Fruit fly (Drosophila melanogaster): ENCODE results near the gene CG14230.

The CG14230 gene

DNA sequence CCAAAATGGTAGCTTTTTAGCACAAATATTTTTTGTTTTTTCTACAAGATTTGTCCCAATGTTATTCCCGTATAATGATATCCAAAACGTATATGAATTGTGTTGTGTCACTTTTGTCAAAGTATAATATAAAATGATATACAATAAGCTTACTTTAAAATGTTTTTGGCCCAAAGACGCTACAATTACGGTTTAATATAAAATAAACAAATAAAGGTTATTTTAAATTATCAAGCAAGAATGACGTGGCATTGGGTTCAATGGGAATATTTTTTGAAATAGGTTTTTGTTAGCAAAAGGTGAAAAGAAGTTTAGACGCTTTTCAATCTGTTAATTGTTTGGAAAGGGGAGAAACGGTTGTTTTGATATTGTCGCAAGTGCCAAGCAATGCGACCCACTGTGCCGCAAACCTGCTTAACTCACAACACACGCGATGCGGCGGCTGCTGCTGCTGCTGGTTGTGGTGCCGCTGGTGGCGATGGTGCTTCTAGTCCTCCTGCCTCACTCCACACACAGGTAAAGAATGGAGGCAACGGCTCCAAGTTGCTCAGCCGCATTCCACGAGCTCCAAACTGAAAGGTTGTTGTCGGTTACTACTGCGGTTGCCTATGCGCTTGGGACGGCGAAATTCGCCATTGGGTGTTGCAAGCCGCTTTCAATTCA lies 40.6 kb upstream of the CG14230 start (continued):
- TF ChIP-seq Hr83 (GFP tag; optimal IDR thresholded peaks at IDR 0.05; ENCODE audit: poor library complexity, severe bottlenecking), result peak; percentile 3
- TF ChIP-seq brk (GFP tag; optimal IDR thresholded peaks at IDR 0.05), result no peak
- no peak for TF ChIP-seq GATAd (GFP tag; optimal IDR thresholded peaks at IDR 0.05)

DNA sequence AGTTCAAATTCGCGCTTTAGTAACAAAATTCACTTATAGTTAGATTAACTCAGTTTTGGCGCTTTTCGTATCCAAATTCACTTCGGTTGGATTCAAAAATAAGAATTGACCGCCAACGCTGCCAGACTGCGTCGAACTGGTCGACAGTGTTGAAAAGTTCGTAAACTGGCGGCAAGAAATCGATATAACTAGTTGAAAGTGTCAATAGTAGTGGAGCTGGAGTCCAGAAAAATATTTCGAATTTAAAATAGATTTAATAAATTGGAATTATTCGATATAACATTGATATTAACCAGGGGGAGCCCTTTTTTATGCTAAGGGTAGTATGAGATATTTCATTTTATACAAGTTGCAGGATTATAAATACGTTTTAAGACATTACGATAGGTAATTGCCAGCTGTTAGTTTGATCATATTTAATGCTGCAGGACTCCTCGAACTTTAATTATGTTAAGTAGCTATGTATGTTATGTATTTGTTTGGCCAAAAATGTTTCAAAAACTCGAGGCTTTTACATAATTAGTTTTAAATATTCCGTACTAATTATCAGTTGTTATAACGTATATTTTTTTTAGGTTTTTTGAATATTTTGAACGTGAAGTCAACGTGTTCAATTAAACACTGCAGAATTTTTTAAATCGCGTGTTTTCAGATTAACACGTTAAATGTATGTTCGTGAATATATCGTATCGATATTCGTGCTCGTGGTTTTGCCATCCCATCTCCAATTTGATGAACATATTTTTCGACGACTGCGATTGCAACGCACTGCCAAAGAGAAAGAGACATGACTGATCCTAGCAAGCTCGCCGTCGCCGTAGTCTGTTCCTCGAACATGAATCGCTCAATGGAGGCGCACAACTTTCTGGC lies 39.9 kb upstream of the CG14230 start, which contains the start of the genes CG14223 and Ssu72:
CG14223 (minus strand) TSS at position 113 of the 870 bp plus-strand sequence.
Ssu72 (plus strand) TSS at position 703 of the 870 bp plus-strand sequence.
- no peak for TF ChIP-seq tai (GFP tag; optimal IDR thresholded peaks at IDR 0.05)
- no peak for TF ChIP-seq Hr78 (GFP tag; optimal IDR thresholded peaks at IDR 0.05)
- no peak for TF ChIP-seq Vsx2 (GFP tag; optimal IDR thresholded peaks at IDR 0.05; ENCODE audit: partially characterized antibody)
- TF ChIP-seq Abd-B (GFP tag; optimal IDR thresholded peaks at IDR 0.05), result no peak
- no peak for TF ChIP-seq br (GFP tag; optimal IDR thresholded peaks at IDR 0.05)
- no peak for TF ChIP-seq sv (GFP tag; optimal IDR thresholded peaks at IDR 0.05)
- no peak for TF ChIP-seq lola (GFP tag; optimal IDR thresholded peaks at IDR 0.05)
- no peak for TF ChIP-seq h (GFP tag; optimal IDR thresholded peaks at IDR 0.05)
- no peak for TF ChIP-seq usp (GFP tag; optimal IDR thresholded peaks at IDR 0.05)
- peak; percentile 6 for TF ChIP-seq woc (GFP tag; optimal IDR thresholded peaks at IDR 0.05)
- TF ChIP-seq brk (GFP tag; optimal IDR thresholded peaks at IDR 0.05), result no peak
- peak; percentile 15 for TF ChIP-seq Hnf4 (GFP tag; optimal IDR thresholded peaks at IDR 0.05)
- no peak for TF ChIP-seq ey (GFP tag; optimal IDR thresholded peaks at IDR 0.05)
- no peak for TF ChIP-seq pan (optimal IDR thresholded peaks at IDR 0.05)
- no peak for TF ChIP-seq Mio (GFP tag; optimal IDR thresholded peaks at IDR 0.05)

DNA sequence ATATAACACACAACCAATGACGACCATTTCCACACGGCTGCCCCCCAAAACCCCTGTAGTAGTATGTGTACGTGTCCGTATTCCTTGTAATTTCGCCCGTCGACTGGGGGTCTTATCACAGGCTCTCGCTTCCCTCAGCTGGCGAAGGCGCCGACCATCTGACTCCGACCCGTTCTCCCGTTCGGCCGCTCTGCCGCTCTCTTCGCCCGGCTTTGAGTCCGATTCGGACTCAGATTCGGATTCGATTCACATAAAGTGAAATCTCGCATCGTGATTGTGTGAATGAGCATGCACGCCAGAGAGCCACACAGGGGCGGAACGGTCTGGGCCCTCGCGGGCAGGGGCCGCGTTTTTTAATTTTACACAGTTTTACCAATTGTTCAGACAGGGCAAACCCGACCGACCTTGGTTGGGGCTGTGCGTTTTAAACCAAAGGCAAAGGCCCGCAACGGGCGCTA lies 38.3 kb upstream of the CG14230 start:
- peak; percentile 53 for TF ChIP-seq woc (GFP tag; optimal IDR thresholded peaks at IDR 0.05)
- no peak for TF ChIP-seq Hr83 (GFP tag; optimal IDR thresholded peaks at IDR 0.05; ENCODE audit: poor library complexity, severe bottlenecking)
- TF ChIP-seq Mio (GFP tag; optimal IDR thresholded peaks at IDR 0.05), result no peak
- peak; percentile 48 for TF ChIP-seq Dif (GFP tag; optimal IDR thresholded peaks at IDR 0.05; ENCODE audit: partially characterized antibody)
- no peak for TF ChIP-seq Rel (GFP tag; optimal IDR thresholded peaks at IDR 0.05)
- peak; percentile 30 for TF ChIP-seq Rel (tag; optimal IDR thresholded peaks at IDR 0.05)
- TF ChIP-seq fru (GFP tag; optimal IDR thresholded peaks at IDR 0.05), result peak; percentile 37
- TF ChIP-seq CrebA (GFP tag; optimal IDR thresholded peaks at IDR 0.05; ENCODE audit: borderline replicate concordance), result no peak
- TF ChIP-seq Vsx2 (GFP tag; optimal IDR thresholded peaks at IDR 0.05; ENCODE audit: partially characterized antibody), result no peak
- TF ChIP-seq sage (GFP tag; optimal IDR thresholded peaks at IDR 0.05), result no peak
- TF ChIP-seq tai (GFP tag; optimal IDR thresholded peaks at IDR 0.05), result no peak
- TF ChIP-seq ey (GFP tag; optimal IDR thresholded peaks at IDR 0.05), result peak; percentile 25
- no peak for TF ChIP-seq pan (optimal IDR thresholded peaks at IDR 0.05)
- no peak for TF ChIP-seq jim (GFP tag; optimal IDR thresholded peaks at IDR 0.05)
- TF ChIP-seq brk (GFP tag; optimal IDR thresholded peaks at IDR 0.05), result no peak
- TF ChIP-seq CG9705 (GFP tag; optimal IDR thresholded peaks at IDR 0.05), result peak; percentile 11
- TF ChIP-seq Hr78 (GFP tag; optimal IDR thresholded peaks at IDR 0.05), result no peak
- peak; percentile 48 for TF ChIP-seq HLH106 (tag; optimal IDR thresholded peaks at IDR 0.05)
- TF ChIP-seq dsf (GFP tag; optimal IDR thresholded peaks at IDR 0.05; ENCODE audit: borderline replicate concordance), result no peak
- TF ChIP-seq Abd-B (GFP tag; optimal IDR thresholded peaks at IDR 0.05), result no peak
- TF ChIP-seq CG32264 (GFP tag; optimal IDR thresholded peaks at IDR 0.05), result no peak
- TF ChIP-seq lola (GFP tag; optimal IDR thresholded peaks at IDR 0.05), result no peak
- TF ChIP-seq usp (GFP tag; optimal IDR thresholded peaks at IDR 0.05), result no peak
- TF ChIP-seq N (GFP tag; optimal IDR thresholded peaks at IDR 0.05), result no peak
- TF ChIP-seq br (GFP tag; optimal IDR thresholded peaks at IDR 0.05), result peak; percentile 23
- no peak for TF ChIP-seq Dfd (GFP tag; optimal IDR thresholded peaks at IDR 0.05)
- no peak for TF ChIP-seq OdsH (GFP tag; optimal IDR thresholded peaks at IDR 0.05)
- no peak for TF ChIP-seq dl (GFP tag; optimal IDR thresholded peaks at IDR 0.05; ENCODE audit: insufficient read depth in 1 of 2, partially characterized antibody in 2 of 2)
- peak in 1 of 2 experiments; percentile 43 for TF ChIP-seq foxo (GFP tag; optimal IDR thresholded peaks at IDR 0.05)
- TF ChIP-seq dmrt93B (GFP tag; optimal IDR thresholded peaks at IDR 0.05), result peak; percentile 20
- TF ChIP-seq psq (GFP tag; optimal IDR thresholded peaks at IDR 0.05), result no peak
- no peak for TF ChIP-seq sv (GFP tag; optimal IDR thresholded peaks at IDR 0.05)
- TF ChIP-seq Hnf4 (GFP tag; optimal IDR thresholded peaks at IDR 0.05), result no peak
- no peak for TF ChIP-seq Myc (optimal IDR thresholded peaks at IDR 0.05)
- peak; percentile 32 for TF ChIP-seq h (GFP tag; optimal IDR thresholded peaks at IDR 0.05)
- TF ChIP-seq GATAd (GFP tag; optimal IDR thresholded peaks at IDR 0.05), result no peak
- TF ChIP-seq Sp1 (GFP tag; optimal IDR thresholded peaks at IDR 0.05), result peak; percentile 49
- TF ChIP-seq Jra (GFP tag; optimal IDR thresholded peaks at IDR 0.05), result no peak
- TF ChIP-seq rgr (GFP tag; optimal IDR thresholded peaks at IDR 0.05), result peak; percentile 34

All from whole organism, wandering third instar larva.